Worm (Caenorhabditis elegans): ENCODE data around the gene pgap-2.

Gene pgap-2

ce11 chrIII:4715088-4715487, 9.8 kb downstream of the pgap-2 start, which contains the start of gene him-18:
Gene him-18 (minus strand): TSS chrIII:4715188.
- TF ChIP-seq aly-2 (tag; optimal IDR thresholded peaks at IDR 0.05) (no peak), zag-1 (tag; optimal IDR thresholded peaks at IDR 0.05) (no peak)

ce11 chrIII:4720620-4721227, 15.4 kb downstream of the pgap-2 start, which contains the start of gene emb-5:
Gene emb-5 (minus strand): TSS chrIII:4720670.
- peak; percentile 81 for TF ChIP-seq lin-15B (tag; optimal IDR thresholded peaks at IDR 0.05)
- peak; percentile 73 for TF ChIP-seq lin-39 (tag; optimal IDR thresholded peaks at IDR 0.05)
- peak; percentile 54 for TF ChIP-seq nhr-25 (tag; optimal IDR thresholded peaks at IDR 0.05)
- peak; percentile 25 for TF ChIP-seq hmg-11 (tag; optimal IDR thresholded peaks at IDR 0.05)
- TF ChIP-seq tbx-2 (tag; optimal IDR thresholded peaks at IDR 0.05): no peak
- peak; percentile 53 for TF ChIP-seq nhr-23 (tag; optimal IDR thresholded peaks at IDR 0.05)
- TF ChIP-seq nhr-237 (tag; optimal IDR thresholded peaks at IDR 0.05): no peak
- TF ChIP-seq nhr-43 (tag; optimal IDR thresholded peaks at IDR 0.05; ENCODE audit: poor library complexity, severe bottlenecking): peak; percentile 3
- TF ChIP-seq unc-62 (GFP tag; optimal IDR thresholded peaks at IDR 0.05): no peak
- no peak for TF ChIP-seq ztf-4 (tag; optimal IDR thresholded peaks at IDR 0.05)
- peak; percentile 58 for TF ChIP-seq R02D3.7 (tag; optimal IDR thresholded peaks at IDR 0.05)
- TF ChIP-seq ceh-16 (tag; optimal IDR thresholded peaks at IDR 0.05): no peak
- peak; percentile 35 for TF ChIP-seq egl-5 (tag; optimal IDR thresholded peaks at IDR 0.05)
- no peak for TF ChIP-seq nhr-77 (tag; optimal IDR thresholded peaks at IDR 0.05)

ce11 chrIII:4721750-4722149, 16.4 kb downstream of the pgap-2 start, which contains the start of gene acy-1:
Gene acy-1 (plus strand): TSS chrIII:4722095.
- TF ChIP-seq tbx-2 (tag; optimal IDR thresholded peaks at IDR 0.05) (peak; percentile 21), lin-39 (tag; optimal IDR thresholded peaks at IDR 0.05) (peak; percentile 91), R02D3.7 (tag; optimal IDR thresholded peaks at IDR 0.05) (peak; percentile 8), nfya-1 (tag; optimal IDR thresholded peaks at IDR 0.05; ENCODE audit: insufficient read depth) (peak; percentile 93), ceh-82 (tag; optimal IDR thresholded peaks at IDR 0.05) (no peak), nhr-25 (tag; optimal IDR thresholded peaks at IDR 0.05) (no peak), ceh-28 (tag; optimal IDR thresholded peaks at IDR 0.05) (peak; percentile 1), nhr-23 (tag; optimal IDR thresholded peaks at IDR 0.05) (peak; percentile 48), egl-5 (tag; optimal IDR thresholded peaks at IDR 0.05) (peak; percentile 91), nhr-11 (tag; optimal IDR thresholded peaks at IDR 0.05) (peak; percentile 59), lin-15B (tag; optimal IDR thresholded peaks at IDR 0.05) (peak; percentile 79), unc-62 (GFP tag; optimal IDR thresholded peaks at IDR 0.05) (peak; percentile 7), elt-2 (tag; optimal IDR thresholded peaks at IDR 0.05) (no peak), hmg-11 (tag; optimal IDR thresholded peaks at IDR 0.05) (peak; percentile 93), elt-1 (tag; optimal IDR thresholded peaks at IDR 0.05) (peak; percentile 46), pha-4 (tag; optimal IDR thresholded peaks at IDR 0.05) (peak; percentile 78), daf-12 (tag; optimal IDR thresholded peaks at IDR 0.05) (no peak), snpc-4 (tag; optimal IDR thresholded peaks at IDR 0.05) (peak; percentile 51), fkh-10 (GFP tag; optimal IDR thresholded peaks at IDR 0.05) (peak; percentile 23)

ce11 chrIII:4723922-4724321, 18.6 kb downstream of the pgap-2 start:
- TF ChIP-seq egl-5 (tag; optimal IDR thresholded peaks at IDR 0.05) (peak; percentile 33), nfya-1 (tag; optimal IDR thresholded peaks at IDR 0.05; ENCODE audit: insufficient read depth) (peak; percentile 50), nhr-67 (tag; optimal IDR thresholded peaks at IDR 0.05) (no peak), R02D3.7 (tag; optimal IDR thresholded peaks at IDR 0.05) (no peak), fkh-10 (GFP tag; optimal IDR thresholded peaks at IDR 0.05) (peak; percentile 24), skn-1 (tag; optimal IDR thresholded peaks at IDR 0.05) (no peak), lin-39 (tag; optimal IDR thresholded peaks at IDR 0.05) (peak; percentile 6), hmg-11 (tag; optimal IDR thresholded peaks at IDR 0.05) (no peak), nhr-25 (tag; optimal IDR thresholded peaks at IDR 0.05) (no peak), sea-2 (GFP tag; optimal IDR thresholded peaks at IDR 0.05) (no peak), unc-39 (tag; optimal IDR thresholded peaks at IDR 0.05) (no peak), nhr-23 (tag; optimal IDR thresholded peaks at IDR 0.05) (no peak), nhr-77 (tag; optimal IDR thresholded peaks at IDR 0.05) (no peak), snpc-4 (tag; optimal IDR thresholded peaks at IDR 0.05) (no peak)

ce11 chrIII:4731295-4731988, 26.1 kb downstream of the pgap-2 start, which contains the start of gene F17C8.3:
Gene F17C8.3 (plus strand): TSS chrIII:4731938.
- TF ChIP-seq mdl-1 (tag; optimal IDR thresholded peaks at IDR 0.05) (peak; percentile 10), nhr-25 (tag; optimal IDR thresholded peaks at IDR 0.05) (no peak), nfya-1 (tag; optimal IDR thresholded peaks at IDR 0.05; ENCODE audit: insufficient read depth) (peak; percentile 48)
